Fruit fly (Drosophila melanogaster) whole organism, embryonic: Measurements from ENCODE around the gene CG15923.
A peak's percentile ranks its signal among the peaks of the same experiment; 100 is the strongest.

Experiments used
- ATbp ChIP-seq: fragments of 200-800 bp; sonication (Bioruptor generic); optimal IDR thresholded peaks from 2 replicates; lab custom pipeline; 2017; ENCODE audit warnings: missing biosample characterization, mild to moderate bottlenecking, missing genetic modification characterization, missing genetic modification reagents
- Antp ChIP-seq: fragments of 200-800 bp; sonication (Bioruptor generic); optimal IDR thresholded peaks from 3 replicates; lab custom pipeline; 2016; ENCODE audit warnings: missing biosample characterization, missing genetic modification characterization
- Atf-2 ChIP-seq: fragments of 200-800 bp; sonication (Bioruptor generic); optimal IDR thresholded peaks from 2 replicates; lab custom pipeline; 2016; ENCODE audit warnings: missing biosample characterization, missing genetic modification characterization
- BEAF-32 ChIP-seq: fragments of 200-800 bp; sonication (Bioruptor generic); optimal IDR thresholded peaks from 3 replicates; lab custom pipeline; 2017; ENCODE audit warnings: missing biosample characterization, missing genetic modification characterization, mild to moderate bottlenecking, moderate library complexity, missing genetic modification reagents
- CG11560 ChIP-seq: fragments of 200-800 bp; sonication (Bioruptor generic); IDR thresholded peaks from 3 replicates; pipeline ENCODE4 v1.3.6; 2022; ENCODE audit warnings: missing biosample characterization, missing genetic modification characterization
- CG14014 ChIP-seq: fragments of 200-800 bp; sonication (Bioruptor generic); IDR thresholded peaks from 2 replicates; pipeline ENCODE4 v1.3.6; 2022; ENCODE audit warnings: missing biosample characterization, missing genetic modification characterization
- CG14667 ChIP-seq: fragments of 200-800 bp; sonication (Bioruptor generic); IDR thresholded peaks from 2 replicates; pipeline ENCODE4 v1.3.6; 2022; ENCODE audit warnings: missing biosample characterization, missing genetic modification characterization
- CG14965 ChIP-seq: fragments of 200-800 bp; sonication (Bioruptor generic); optimal IDR thresholded peaks from 2 replicates; lab custom pipeline; 2016; ENCODE audit warnings: missing biosample characterization, missing genetic modification characterization, borderline replicate concordance
- CG15514 ChIP-seq: fragments of 200-800 bp; sonication (Bioruptor generic); optimal IDR thresholded peaks from 3 replicates; lab custom pipeline; 2017; ENCODE audit warnings: missing biosample characterization, missing genetic modification characterization, mild to moderate bottlenecking, moderate library complexity, missing genetic modification reagents
- CG17568 ChIP-seq: fragments of 200-800 bp; sonication (Bioruptor generic); optimal IDR thresholded peaks from 2 replicates; lab custom pipeline; 2018; ENCODE audit warnings: missing biosample characterization, mild to moderate bottlenecking, missing genetic modification characterization, moderate library complexity
- CG2129 ChIP-seq: fragments of 200-800 bp; sonication (Bioruptor generic); IDR thresholded peaks from 2 replicates; pipeline ENCODE4 v1.3.6; 2022; ENCODE audit warnings: missing biosample characterization, missing genetic modification characterization; ENCODE audit not compliant: partially characterized antibody
- CG2712 ChIP-seq: fragments of 200-800 bp; optimal IDR thresholded peaks from 3 replicates; lab custom pipeline; 2019; ENCODE audit warnings: missing biosample characterization, mild to moderate bottlenecking, missing genetic modification characterization, moderate library complexity
- CG3065 ChIP-seq: fragments of 200-800 bp; sonication (Bioruptor generic); optimal IDR thresholded peaks from 2 replicates; lab custom pipeline; 2016; ENCODE audit warnings: missing biosample characterization, missing genetic modification characterization
- CG4424 ChIP-seq: fragments of 200-800 bp; sonication (Bioruptor generic); optimal IDR thresholded peaks from 3 replicates; lab custom pipeline; 2016; ENCODE audit warnings: missing biosample characterization, missing genetic modification characterization
- CG6254 ChIP-seq: fragments of 200-800 bp; sonication (Bioruptor generic); optimal IDR thresholded peaks from 3 replicates; lab custom pipeline; 2017; ENCODE audit warnings: mild to moderate bottlenecking, missing biosample characterization, missing genetic modification reagents, missing genetic modification characterization
- CG6854 ChIP-seq: fragments of 200-800 bp; sonication (Bioruptor generic); optimal IDR thresholded peaks from 3 replicates; lab custom pipeline; 2017; ENCODE audit warnings: missing biosample characterization, mild to moderate bottlenecking, missing genetic modification characterization
- CG7556 ChIP-seq: fragments of 200-800 bp; sonication (Bioruptor generic); optimal IDR thresholded peaks from 2 replicates; lab custom pipeline; 2017; ENCODE audit warnings: missing biosample characterization, mild to moderate bottlenecking, missing genetic modification characterization
- CG8281 ChIP-seq: fragments of 200-800 bp; sonication (Bioruptor generic); optimal IDR thresholded peaks from 2 replicates; lab custom pipeline; 2018; ENCODE audit warnings: missing biosample characterization, mild to moderate bottlenecking, missing genetic modification characterization, moderate library complexity
- CG8765 ChIP-seq: fragments of 200-800 bp; sonication (Bioruptor generic); IDR thresholded peaks from 2 replicates; pipeline ENCODE4 v1.3.6; 2022; ENCODE audit warnings: missing biosample characterization, missing genetic modification characterization
- CG8944 ChIP-seq: fragments of 200-800 bp; sonication (Bioruptor generic); optimal IDR thresholded peaks from 3 replicates; lab custom pipeline; 2016; ENCODE audit warnings: missing biosample characterization, missing genetic modification characterization
- CG9817 ChIP-seq: fragments of 200-800 bp; sonication (Bioruptor generic); optimal IDR thresholded peaks from 2 replicates; lab custom pipeline; 2018; ENCODE audit warnings: missing biosample characterization, mild to moderate bottlenecking, missing genetic modification characterization, moderate library complexity
- D ChIP-seq, 2 experiments: fragments of 200-800 bp in 1 of 2; fragments of >200 bp in 1 of 2; sonication (Bioruptor generic) in 1 of 2; optimal IDR thresholded peaks; 2 replicates in 1 of 2; 3 replicates in 1 of 2; lab custom pipeline; 2017; ENCODE audit warnings: mild to moderate bottlenecking in 1 of 2, missing biosample characterization in 1 of 2, missing genetic modification characterization in 1 of 2, missing genetic modification reagents in 1 of 2
- D19B ChIP-seq: fragments of 200-800 bp; sonication (Bioruptor generic); optimal IDR thresholded peaks from 2 replicates; lab custom pipeline; 2017; ENCODE audit warnings: missing biosample characterization, mild to moderate bottlenecking, missing genetic modification characterization
- Dip3 ChIP-seq: fragments of 200-800 bp; sonication (Bioruptor generic); optimal IDR thresholded peaks from 3 replicates; lab custom pipeline; 2016; ENCODE audit warnings: missing biosample characterization, missing genetic modification characterization
- GATAe ChIP-seq: fragments of 200-800 bp; sonication (Bioruptor generic); conservative IDR thresholded peaks from 2 replicates; pipeline ENCODE4 v1.3.6; 2022; ENCODE audit warnings: missing biosample characterization, missing genetic modification characterization
- HmgD ChIP-seq: fragments of 200-800 bp; sonication (Bioruptor generic); optimal IDR thresholded peaks from 3 replicates; lab custom pipeline; 2016; ENCODE audit warnings: missing biosample characterization, missing genetic modification characterization
- Hr3 ChIP-seq: fragments of 200-800 bp; sonication (Bioruptor generic); optimal IDR thresholded peaks from 3 replicates; lab custom pipeline; 2016; ENCODE audit warnings: missing biosample characterization, missing genetic modification characterization
- Oaz ChIP-seq: fragments of 200-800 bp; sonication (Bioruptor generic); IDR thresholded peaks from 2 replicates; pipeline ENCODE4 v1.3.6; 2022; ENCODE audit warnings: missing biosample characterization, missing genetic modification characterization
- Oli ChIP-seq: fragments of 200-800 bp; sonication (Bioruptor generic); optimal IDR thresholded peaks from 2 replicates; lab custom pipeline; 2018; ENCODE audit warnings: missing biosample characterization, mild to moderate bottlenecking, missing genetic modification characterization, moderate library complexity
- Scr ChIP-seq: fragments of 200-800 bp; sonication (Bioruptor generic); IDR thresholded peaks from 2 replicates; pipeline ENCODE4 v1.3.6; 2022; ENCODE audit warnings: missing biosample characterization, missing genetic modification characterization; ENCODE audit not compliant: partially characterized antibody
- ab ChIP-seq: fragments of 200-800 bp; sonication (Bioruptor generic); optimal IDR thresholded peaks from 2 replicates; lab custom pipeline; 2016; ENCODE audit warnings: missing biosample characterization, missing genetic modification characterization
- amos ChIP-seq: fragments of 200-800 bp; sonication (Bioruptor generic); IDR thresholded peaks from 2 replicates; pipeline ENCODE4 v1.3.6; 2022; ENCODE audit warnings: missing biosample characterization, missing genetic modification characterization; ENCODE audit not compliant: partially characterized antibody
- ap ChIP-seq: fragments of 200-800 bp; sonication (Bioruptor generic); IDR thresholded peaks from 2 replicates; pipeline ENCODE4 v1.3.6; 2022; ENCODE audit warnings: missing biosample characterization, missing genetic modification characterization
- cad ChIP-seq: fragments of >200 bp; optimal IDR thresholded peaks from 2 replicates; lab custom pipeline; 2017; ENCODE audit warnings: missing biosample characterization, missing genetic modification characterization
- cg ChIP-seq: fragments of 200-800 bp; sonication (Bioruptor generic); optimal IDR thresholded peaks from 3 replicates; lab custom pipeline; 2019; ENCODE audit warnings: missing biosample characterization, mild to moderate bottlenecking, missing genetic modification characterization, moderate library complexity
- esg ChIP-seq: fragments of 200-800 bp; sonication (Bioruptor generic); conservative IDR thresholded peaks from 2 replicates; pipeline ENCODE4 v1.3.6; 2022; ENCODE audit warnings: missing biosample characterization, missing genetic modification characterization
- gcm2 ChIP-seq: fragments of 200-800 bp; sonication (Bioruptor generic); optimal IDR thresholded peaks from 2 replicates; lab custom pipeline; 2016; ENCODE audit warnings: missing biosample characterization, missing genetic modification characterization
- gt ChIP-seq: fragments of 200-800 bp; sonication (Bioruptor generic); IDR thresholded peaks from 2 replicates; pipeline ENCODE4 v1.3.6; 2022; ENCODE audit warnings: missing biosample characterization, missing genetic modification characterization
- jing ChIP-seq: fragments of 200-800 bp; sonication (Bioruptor generic); optimal IDR thresholded peaks from 2 replicates; lab custom pipeline; 2018; ENCODE audit warnings: missing biosample characterization, mild to moderate bottlenecking, missing genetic modification characterization
- ken ChIP-seq: fragments of 200-800 bp; sonication (Bioruptor generic); IDR thresholded peaks from 3 replicates; pipeline ENCODE4 v1.3.6; 2022; ENCODE audit warnings: missing biosample characterization, missing genetic modification characterization
- luna ChIP-seq: fragments of 200-800 bp; sonication (Bioruptor generic); optimal IDR thresholded peaks from 2 replicates; lab custom pipeline; 2016; ENCODE audit warnings: missing biosample characterization, missing genetic modification characterization
- slou ChIP-seq: fragments of 200-800 bp; sonication (Bioruptor generic); optimal IDR thresholded peaks from 3 replicates; lab custom pipeline; 2016; ENCODE audit warnings: missing biosample characterization, missing genetic modification characterization
- so ChIP-seq: fragments of 200-800 bp; sonication (Bioruptor generic); IDR thresholded peaks from 3 replicates; pipeline ENCODE4 v1.3.6; 2022; ENCODE audit warnings: missing biosample characterization, missing genetic modification characterization
- sob ChIP-seq: fragments of 200-800 bp; sonication (Bioruptor generic); IDR thresholded peaks from 2 replicates; pipeline ENCODE4 v1.3.6; 2022; ENCODE audit warnings: missing biosample characterization, missing genetic modification characterization
- trem ChIP-seq: fragments of 200-800 bp; optimal IDR thresholded peaks from 3 replicates; lab custom pipeline; 2019; ENCODE audit warnings: missing biosample characterization, mild to moderate bottlenecking, missing genetic modification characterization, moderate library complexity
- vfl ChIP-seq: fragments of 200-800 bp; sonication (Bioruptor generic); optimal IDR thresholded peaks from 2 replicates; lab custom pipeline; 2016; ENCODE audit warnings: missing biosample characterization, missing genetic modification characterization
- zen2 ChIP-seq: fragments of 200-800 bp; sonication (Bioruptor generic); IDR thresholded peaks from 3 replicates; pipeline ENCODE4 v1.3.6; 2022; ENCODE audit warnings: missing biosample characterization, missing genetic modification characterization; ENCODE audit not compliant: partially characterized antibody
- zf30C ChIP-seq: fragments of 200-800 bp; sonication (Bioruptor generic); optimal IDR thresholded peaks from 3 replicates; lab custom pipeline; 2018; ENCODE audit warnings: missing biosample characterization, mild to moderate bottlenecking, missing genetic modification characterization

The CG15923 gene

dm6 chr3R:20594194-20595144 lies 22.2 kb downstream of the CG15923 start (continued):
- TF ChIP-seq CG8944 (peak; percentile 21), so (GFP tag; lab: Robert Waterston, UW) (peak; percentile 52; the same call in 1 of the 3 replicates), CG6854 (GFP tag; lab: Kevin White, UChicago) (peak; percentile 41), CG8765 (no peak; the same call in 1 of the 2 replicates), D19B (GFP tag; lab: Kevin White, UChicago) (no peak), Antp (no peak), CG14965 (no peak), Hr3 (GFP tag; lab: Kevin White, UChicago) (peak; percentile 85), cad (no peak), CG7556 (GFP tag; lab: Kevin White, UChicago) (peak; percentile 95), CG15514 (GFP tag; lab: Kevin White, UChicago) (peak; percentile 42), trem (tag; lab: Kevin White, UChicago) (peak; percentile 90), GATAe (GFP tag; lab: Robert Waterston, UW) (no peak; the same call in 1 of the 2 replicates), CG17568 (GFP tag; lab: Kevin White, UChicago) (peak; percentile 50), ap (GFP tag; lab: Robert Waterston, UW) (peak; percentile 64), CG6254 (GFP tag; lab: Kevin White, UChicago) (peak; percentile 87), CG3065 (GFP tag; lab: Kevin White, UChicago) (peak; percentile 45), gcm2 (GFP tag; lab: Kevin White, UChicago) (no peak), ken (GFP tag; lab: Robert Waterston, UW) (peak; percentile 76), Dip3 (GFP tag; lab: Kevin White, UChicago) (no peak), Oli (peak; percentile 91), slou (GFP tag; lab: Kevin White, UChicago) (peak; percentile 67), CG2712 (tag; lab: Kevin White, UChicago) (peak; percentile 98), cg (GFP tag; lab: Kevin White, UChicago) (peak; percentile 63), Atf-2 (GFP tag; lab: Kevin White, UChicago) (no peak), CG9817 (tag; lab: Kevin White, UChicago) (peak; percentile 75), D (optimal IDR thresholded peaks at IDR 0.05; lab: Kevin White, UChicago) (no peak), D (GFP tag; optimal IDR thresholded peaks at IDR 0.05; lab: Kevin White, UChicago) (peak; percentile 95), vfl (GFP tag; lab: Kevin White, UChicago) (no peak), amos (GFP tag; lab: Robert Waterston, UW) (no peak), jing (GFP tag; lab: Kevin White, UChicago) (peak; percentile 11), CG14014 (peak; percentile 68), CG11560 (tag; lab: Robert Waterston, UW) (no peak), esg (GFP tag; lab: Robert Waterston, UW) (peak; percentile 66), CG8281 (tag; lab: Kevin White, UChicago) (peak; percentile 78), Scr (GFP tag; lab: Robert Waterston, UW) (no peak), BEAF-32 (GFP tag; lab: Kevin White, UChicago) (no peak), HmgD (no peak), luna (no peak), ab (GFP tag; lab: Kevin White, UChicago) (no peak), CG2129 (no peak), CG14667 (peak; percentile 79), zf30C (GFP tag; lab: Kevin White, UChicago) (peak; percentile 93), zen2 (GFP tag; lab: Robert Waterston, UW) (no peak), CG4424 (GFP tag; lab: Kevin White, UChicago) (peak; percentile 87), ATbp (GFP tag; lab: Kevin White, UChicago) (peak; percentile 91), gt (no peak), sob (GFP tag; lab: Robert Waterston, UW) (peak; percentile 33; the same call in 1 of the 2 replicates), Oaz (GFP tag; lab: Robert Waterston, UW) (peak; percentile 42; the same call in 1 of the 2 replicates)
